Worm (Caenorhabditis elegans): ENCODE measurements around the gene gldi-2.

- no peak for TF ChIP-seq sea-1 (GFP tag; conservative IDR thresholded peaks at IDR 0.05)
- no peak for TF ChIP-seq ama-1 (optimal IDR thresholded peaks at IDR 0.05)
- TF ChIP-seq ceh-13 (GFP tag; optimal IDR thresholded peaks at IDR 0.05) = no peak
- TF ChIP-seq scrt-1 (GFP tag; IDR thresholded peaks at IDR 0.05) = no peak
- TF ChIP-seq hmbx-1 (tag; optimal IDR thresholded peaks at IDR 0.05) = no peak
- no peak for TF ChIP-seq F13C5.2 (tag; optimal IDR thresholded peaks at IDR 0.05)
- TF ChIP-seq tbx-11 (GFP tag; IDR thresholded peaks at IDR 0.05) = no peak
- no peak for TF ChIP-seq ceh-36 (tag; optimal IDR thresholded peaks at IDR 0.05)
- no peak for TF ChIP-seq hmg-4 (GFP tag; optimal IDR thresholded peaks at IDR 0.05)
- TF ChIP-seq tbx-37 (GFP tag; conservative IDR thresholded peaks at IDR 0.05) = no peak
- no peak for TF ChIP-seq flt-1 (GFP tag; IDR thresholded peaks at IDR 0.05)
- TF ChIP-seq tra-4 (tag; optimal IDR thresholded peaks at IDR 0.05) = no peak
- no peak for TF ChIP-seq B0310.2 (tag; optimal IDR thresholded peaks at IDR 0.05)
- TF ChIP-seq ets-7 (tag; optimal IDR thresholded peaks at IDR 0.05) = no peak
These were observed 52.9 kb downstream of the gldi-2 start for ce11 chrII:6835972-6836595.

Data from whole organism, early embryonic.